Worm (Caenorhabditis elegans) whole organism, L4 larva: ENCODE measurements around the gene spsb-1.

Experiments
- ZK546.5 ChIP-seq, 2 experiments: sonication (generic microtip); optimal IDR thresholded peaks; 2 replicates each; lab custom pipeline; 2017; ENCODE audit warnings: missing biosample characterization in 2 of 2, missing genetic modification characterization in 2 of 2
- hlh-30 ChIP-seq: sonication (generic microtip); optimal IDR thresholded peaks from 2 replicates; lab custom pipeline; 2017; ENCODE audit warnings: antibody characterized with exemption, mild to moderate bottlenecking, missing genetic modification characterization, missing compliant biosample characterization; ENCODE audit not compliant: insufficient read depth
- mdl-1 ChIP-seq, 2 experiments: fragments of 150-350 bp in 1 of 2; sonication (generic microtip) in 1 of 2; optimal IDR thresholded peaks; 2 replicates each; lab custom pipeline; 2014 to 2017; ENCODE audit warnings: missing biosample characterization in 2 of 2, missing genetic modification characterization in 2 of 2
- nhr-11 ChIP-seq: fragments of 150-350 bp; optimal IDR thresholded peaks from 2 replicates; lab custom pipeline; 2014; ENCODE audit warnings: missing biosample characterization, missing genetic modification characterization
- nhr-28 ChIP-seq: fragments of 150-350 bp; optimal IDR thresholded peaks from 2 replicates; lab custom pipeline; 2014; ENCODE audit warnings: missing biosample characterization, missing genetic modification characterization
- skn-1 ChIP-seq: fragments of 150-350 bp; optimal IDR thresholded peaks from 2 replicates; lab custom pipeline; 2014; ENCODE audit warnings: missing biosample characterization, missing genetic modification characterization
- unc-62 ChIP-seq, 3 experiments: fragments of 150-350 bp in 1 of 3; sonication (generic microtip); optimal IDR thresholded peaks in 2 of 3; peaks in 1 of 3; 1 replicate in 1 of 3; 2 replicates in 2 of 3; lab custom pipeline; 2014 to 2017; ENCODE audit warnings: missing biosample characterization in 3 of 3, missing genetic modification characterization in 3 of 3, missing genetic modification reagents in 3 of 3, missing genotype in 1 of 3
- vab-7 ChIP-seq: fragments of 200-800 bp; sonication (Bioruptor generic); IDR thresholded peaks from 2 replicates; pipeline ENCODE4 v1.3.6; 2022; ENCODE audit warnings: missing genetic modification reagents, missing genetic modification characterization, missing compliant biosample characterization

ce11 chrII:15228005-15228404 is 31.5 kb downstream of the spsb-1 start:
- no peak for TF ChIP-seq vab-7 (GFP tag; lab: Robert Waterston, UW)
- TF ChIP-seq nhr-11 (tag; lab: Kevin White, UChicago): no peak
- no peak for TF ChIP-seq skn-1 (tag; lab: Kevin White, UChicago)
- TF ChIP-seq ZK546.5 (tag; optimal IDR thresholded peaks at IDR 0.05; lab: Kevin White, UChicago): no peak
- peak in 1 of 2 experiments; percentile 96 for TF ChIP-seq unc-62 (GFP tag; optimal IDR thresholded peaks at IDR 0.05 in 1 of 2; lab: Kevin White, UChicago)
- no peak for TF ChIP-seq unc-62 (tag; optimal IDR thresholded peaks at IDR 0.05; lab: Kevin White, UChicago)
- TF ChIP-seq mdl-1 (tag; optimal IDR thresholded peaks at IDR 0.05; lab: Kevin White, UChicago): no peak
- no peak for TF ChIP-seq nhr-28 (tag; lab: Kevin White, UChicago)
- TF ChIP-seq hlh-30: no peak
